Worm (Caenorhabditis elegans) whole organism, midembryonic: ENCODE results near the gene cutl-9.

Experiments
- T22C8.4 ChIP-seq: fragments of 200-800 bp; sonication (Bioruptor generic); IDR thresholded peaks from 2 replicates; pipeline ENCODE4 v1.3.6; 2022; ENCODE audit warnings: missing genetic modification characterization, missing compliant biosample characterization
- cog-1 ChIP-seq: sonication (generic microtip); optimal IDR thresholded peaks from 2 replicates; lab custom pipeline; 2016; ENCODE audit warnings: missing genetic modification characterization, missing compliant biosample characterization
- flt-1 ChIP-seq: fragments of 200-800 bp; sonication (Bioruptor generic); IDR thresholded peaks from 2 replicates; pipeline ENCODE4 v1.3.6; 2022; ENCODE audit warnings: missing genetic modification characterization, missing compliant biosample characterization
- klf-2 ChIP-seq: fragments of 200-800 bp; sonication (Bioruptor generic); conservative IDR thresholded peaks from 2 replicates; pipeline ENCODE4 v1.3.6; 2022; ENCODE audit warnings: missing genetic modification reagents, missing genetic modification characterization, missing compliant biosample characterization
- med-1 ChIP-seq: sonication (generic microtip); optimal IDR thresholded peaks from 2 replicates; lab custom pipeline; 2017; ENCODE audit warnings: missing genetic modification characterization, mild to moderate bottlenecking, missing compliant biosample characterization, antibody characterized with exemption, missing genetic modification reagents; ENCODE audit not compliant: insufficient read depth
- tab-1 ChIP-seq: fragments of 200-800 bp; sonication (Bioruptor generic); IDR thresholded peaks from 2 replicates; pipeline ENCODE4 v1.3.6; 2022; ENCODE audit warnings: missing genetic modification characterization, missing compliant biosample characterization
- ztf-29 ChIP-seq: fragments of 200-800 bp; sonication (Bioruptor generic); IDR thresholded peaks from 2 replicates; pipeline ENCODE4 v1.3.6; 2022; ENCODE audit warnings: missing genetic modification reagents, missing genetic modification characterization, missing compliant biosample characterization

DNA sequence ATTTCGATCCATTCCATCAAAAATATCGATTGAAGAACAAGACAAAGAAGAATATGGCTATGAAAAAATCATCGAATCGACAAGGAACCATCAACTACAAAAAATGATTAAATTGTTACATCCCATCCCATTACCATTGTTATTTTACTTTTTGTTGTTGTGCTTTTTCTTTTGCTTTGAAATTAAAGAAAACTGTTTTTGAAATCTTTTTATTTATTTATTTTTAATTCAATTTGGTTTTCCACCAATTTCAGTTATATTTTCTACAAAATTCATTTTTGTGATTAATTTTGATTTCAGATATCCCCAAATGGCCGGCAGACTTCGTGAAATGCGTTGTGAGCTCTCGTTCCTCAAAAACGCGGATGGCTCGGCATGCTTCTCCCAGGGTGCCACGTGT, 29.6 kb upstream of the cutl-9 start, which contains the start of gene crn-5:
- no peak for TF ChIP-seq klf-2
- no peak for TF ChIP-seq ztf-29 (GFP tag; lab: Robert Waterston, UW)
- TF ChIP-seq tab-1 (GFP tag; lab: Robert Waterston, UW), result no peak
- no peak for TF ChIP-seq cog-1 (tag; lab: Kevin White, UChicago)
- no peak for TF ChIP-seq T22C8.4 (GFP tag; lab: Robert Waterston, UW)
- no peak for TF ChIP-seq med-1 (GFP tag; lab: Kevin White, UChicago)
- no peak for TF ChIP-seq flt-1 (GFP tag; lab: Robert Waterston, UW)
